Fruit fly (Drosophila melanogaster) whole organism, pupa: ENCODE measurements around the gene CG15019.

Source experiments
- CG12605 ChIP-seq: fragments of 200-800 bp; sonication (Bioruptor generic); IDR thresholded peaks from 2 replicates; pipeline ENCODE4 v1.3.6; 2022; ENCODE audit warnings: missing biosample characterization, missing genetic modification characterization
- CG13204 ChIP-seq: fragments of 200-800 bp; sonication (Bioruptor generic); optimal IDR thresholded peaks from 2 replicates; lab custom pipeline; 2018; ENCODE audit warnings: missing biosample characterization, mild to moderate bottlenecking, missing genetic modification characterization, moderate library complexity
- CG17806 ChIP-seq: fragments of 200-800 bp; sonication (Bioruptor generic); optimal IDR thresholded peaks from 2 replicates; lab custom pipeline; 2018; ENCODE audit warnings: missing biosample characterization, mild to moderate bottlenecking, missing genetic modification characterization, moderate library complexity
- CG32121 ChIP-seq: fragments of 200-800 bp; sonication (Bioruptor generic); IDR thresholded peaks from 2 replicates; pipeline ENCODE4 v1.3.6; 2022; ENCODE audit warnings: missing biosample characterization, missing genetic modification characterization
- CG8301 ChIP-seq: fragments of 200-800 bp; sonication (Bioruptor generic); optimal IDR thresholded peaks from 2 replicates; lab custom pipeline; 2018; ENCODE audit warnings: missing biosample characterization, mild to moderate bottlenecking, missing genetic modification characterization
- D1 ChIP-seq: fragments of 200-800 bp; sonication (Bioruptor generic); optimal IDR thresholded peaks from 2 replicates; lab custom pipeline; 2018; ENCODE audit warnings: missing biosample characterization, mild to moderate bottlenecking, missing genetic modification characterization, moderate library complexity
- EcR ChIP-seq: fragments of 200-800 bp; sonication (Bioruptor generic); optimal IDR thresholded peaks from 3 replicates; lab custom pipeline; 2019; ENCODE audit warnings: missing biosample characterization, missing genetic modification characterization, mild to moderate bottlenecking, moderate library complexity, missing genetic modification reagents
- Pif1B ChIP-seq: fragments of 200-800 bp; sonication (Bioruptor generic); optimal IDR thresholded peaks from 3 replicates; lab custom pipeline; 2016; ENCODE audit warnings: missing biosample characterization, missing genetic modification characterization
- gl ChIP-seq: fragments of 200-800 bp; sonication (Bioruptor generic); optimal IDR thresholded peaks from 2 replicates; lab custom pipeline; 2018; ENCODE audit warnings: missing biosample characterization, mild to moderate bottlenecking, missing genetic modification characterization
- rn ChIP-seq: fragments of 200-800 bp; sonication (Bioruptor generic); IDR thresholded peaks from 2 replicates; pipeline ENCODE4 v1.3.6; 2022; ENCODE audit warnings: missing biosample characterization, missing genetic modification characterization

- no peak for TF ChIP-seq EcR (GFP tag; lab: Kevin White, UChicago)
- TF ChIP-seq Pif1B (GFP tag; lab: Kevin White, UChicago) = no peak
- TF ChIP-seq CG8301 (tag; lab: Kevin White, UChicago) = no peak
- no peak for TF ChIP-seq CG12605 (GFP tag; lab: Robert Waterston, UW)
- TF ChIP-seq D1 = no peak
- TF ChIP-seq CG32121 (GFP tag; lab: Robert Waterston, UW) = no peak
- no peak for TF ChIP-seq gl (tag; lab: Kevin White, UChicago)
- no peak for TF ChIP-seq CG13204 (GFP tag; lab: Kevin White, UChicago)
- no peak for TF ChIP-seq CG17806 (tag; lab: Kevin White, UChicago)
- no peak for TF ChIP-seq rn
Measured at dm6 chr3L:4396372-4396771, 9.5 kb downstream of the CG15019 start.
